Worm (Caenorhabditis elegans) whole organism, young adult: ENCODE data around the gene F38B2.3.

Experiments used
- mel-28 ChIP-seq: sonication (generic microtip); optimal IDR thresholded peaks from 2 replicates; lab custom pipeline; 2016; ENCODE audit warnings: borderline replicate concordance, mild to moderate bottlenecking, missing genetic modification characterization, missing compliant biosample characterization
- nhr-90 ChIP-seq: sonication (generic microtip); optimal IDR thresholded peaks from 2 replicates; lab custom pipeline; 2016; ENCODE audit warnings: missing genotype, mild to moderate bottlenecking, missing genetic modification characterization, missing compliant biosample characterization
- pha-4 ChIP-seq: fragments of 150-350 bp; sonication (generic microtip); optimal IDR thresholded peaks from 2 replicates; lab custom pipeline; 2014; ENCODE audit warnings: missing biosample characterization, missing genetic modification reagents, missing genetic modification characterization
- somi-1 ChIP-seq: fragments of 200-800 bp; sonication (Bioruptor generic); optimal IDR thresholded peaks from 2 replicates; lab custom pipeline; 2018; ENCODE audit warnings: mild to moderate bottlenecking, missing genetic modification characterization, missing compliant biosample characterization
- ztf-6 ChIP-seq: fragments of 200-800 bp; sonication (Bioruptor generic); IDR thresholded peaks from 2 replicates; pipeline ENCODE4 v1.3.6; 2022; ENCODE audit warnings: missing genetic modification reagents, missing genetic modification characterization, missing compliant biosample characterization

ce11 chrX:11266711-11267110 is 19.4 kb downstream of the F38B2.3 start, which contains the start of gene C03A3.9:
- TF ChIP-seq nhr-90 (tag; lab: Kevin White, UChicago) (no peak), ztf-6 (GFP tag; lab: Robert Waterston, UW) (no peak), pha-4 (tag; lab: Kevin White, UChicago) (no peak), mel-28 (tag; lab: Kevin White, UChicago) (no peak), somi-1 (GFP tag; lab: Kevin White, UChicago) (no peak)
